Fruit fly (Drosophila melanogaster) whole organism: ENCODE data around the gene Obp83g.

Experiments
- CG8478 ChIP-seq: fragments of >200 bp; optimal IDR thresholded peaks from 2 replicates; lab custom pipeline; 2018; ENCODE audit warnings: inconsistent platforms
- psq ChIP-seq: fragments of >200 bp; optimal IDR thresholded peaks from 2 replicates; lab custom pipeline; 2017
- usp ChIP-seq: fragments of >200 bp; optimal IDR thresholded peaks from 2 replicates; lab custom pipeline; 2017; ENCODE audit warnings: missing biosample characterization, missing genetic modification characterization, mixed read lengths

DNA sequence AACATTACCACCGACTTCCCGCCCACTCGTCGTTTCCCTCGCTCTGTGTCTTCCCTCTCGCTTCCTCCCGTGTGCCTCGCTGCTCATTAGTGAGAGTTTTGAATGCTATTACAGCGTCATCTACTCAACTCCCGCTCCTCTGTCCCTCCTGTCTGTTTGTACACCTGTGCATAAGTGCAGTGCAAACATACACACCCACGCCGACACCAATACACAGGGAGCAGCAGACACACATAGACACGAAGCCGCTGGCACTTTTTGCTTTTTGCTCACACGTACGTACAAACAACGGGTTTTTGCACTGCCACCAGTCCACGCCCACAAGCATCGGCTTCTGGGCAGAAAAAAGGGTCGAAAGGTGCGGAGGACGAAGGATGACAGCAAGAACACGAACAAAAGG is 29.7 kb upstream of the Obp83g start:
- TF ChIP-seq usp (GFP tag; lab: Kevin White, UChicago) (no peak), psq (lab: Kevin White, UChicago) (no peak), CG8478 (lab: Kevin White, UChicago) (no peak)
